Worm (Caenorhabditis elegans) whole organism, L4 larva: ENCODE results near the gene cyp-14A2.

Source experiments
- D1046.2 ChIP-seq: fragments of 200-800 bp; sonication (Bioruptor generic); IDR thresholded peaks from 2 replicates; pipeline ENCODE4 v1.3.6; 2022; ENCODE audit warnings: missing genetic modification characterization, missing compliant biosample characterization
- F26F4.8 ChIP-seq: fragments of 200-800 bp; sonication (Bioruptor generic); conservative IDR thresholded peaks from 2 replicates; pipeline ENCODE4 v1.3.6; 2022; ENCODE audit warnings: missing genetic modification characterization, missing compliant biosample characterization
- F44E2.7 ChIP-seq: fragments of 200-800 bp; sonication (Bioruptor generic); IDR thresholded peaks from 2 replicates; pipeline ENCODE4 v2.1.2; 2022; ENCODE audit warnings: missing genetic modification characterization, missing compliant biosample characterization
- F49E8.2 ChIP-seq: sonication (generic microtip); optimal IDR thresholded peaks from 2 replicates; lab custom pipeline; 2016; ENCODE audit warnings: missing compliant biosample characterization, mild to moderate bottlenecking, missing genetic modification characterization, borderline replicate concordance
- R02D3.7 ChIP-seq: fragments of 150-350 bp; sonication (generic microtip); optimal IDR thresholded peaks from 3 replicates; lab custom pipeline; 2014; ENCODE audit warnings: missing biosample characterization, missing genetic modification characterization
- T20F7.1 ChIP-seq: fragments of 200-800 bp; sonication (Bioruptor generic); optimal IDR thresholded peaks from 2 replicates; lab custom pipeline; 2018; ENCODE audit warnings: mild to moderate bottlenecking, missing genetic modification characterization, missing compliant biosample characterization
- T26A8.4 ChIP-seq: fragments of 200-800 bp; sonication (Bioruptor generic); IDR thresholded peaks from 2 replicates; pipeline ENCODE4 v1.3.6; 2022; ENCODE audit warnings: missing genetic modification characterization, missing compliant biosample characterization
- ZK546.5 ChIP-seq, 2 experiments: sonication (generic microtip); optimal IDR thresholded peaks; 2 replicates each; lab custom pipeline; 2017; ENCODE audit warnings: missing biosample characterization in 2 of 2, missing genetic modification characterization in 2 of 2
- ceh-20 ChIP-seq: fragments of 200-800 bp; sonication (Bioruptor generic); IDR thresholded peaks from 2 replicates; pipeline ENCODE4 v1.3.6; 2022; ENCODE audit warnings: missing genetic modification reagents, missing genetic modification characterization, missing compliant biosample characterization
- ceh-28 ChIP-seq: fragments of 150-350 bp; optimal IDR thresholded peaks from 2 replicates; lab custom pipeline; 2014; ENCODE audit warnings: missing biosample characterization, missing genetic modification reagents, missing genetic modification characterization
- ces-1 ChIP-seq: fragments of 150-350 bp; sonication (generic microtip); optimal IDR thresholded peaks from 4 replicates; lab custom pipeline; 2014; ENCODE audit warnings: missing biosample characterization, missing genetic modification reagents, missing genetic modification characterization
- daf-12 ChIP-seq: fragments of 150-350 bp; optimal IDR thresholded peaks from 2 replicates; lab custom pipeline; 2014; ENCODE audit warnings: missing biosample characterization, missing genetic modification reagents, missing genetic modification characterization
- daf-19 ChIP-seq: fragments of 200-800 bp; sonication (Bioruptor generic); conservative IDR thresholded peaks from 2 replicates; pipeline ENCODE4 v1.3.6; 2022; ENCODE audit warnings: missing genetic modification characterization, missing compliant biosample characterization
- dmd-8 ChIP-seq: fragments of 200-800 bp; sonication (Bioruptor generic); IDR thresholded peaks from 2 replicates; pipeline ENCODE4 v1.3.6; 2022; ENCODE audit warnings: missing genetic modification characterization, missing compliant biosample characterization
- dpl-1 ChIP-seq: fragments of 150-350 bp; optimal IDR thresholded peaks from 2 replicates; lab custom pipeline; 2014; ENCODE audit warnings: missing biosample characterization, missing genetic modification reagents, missing genetic modification characterization
- egl-27 ChIP-seq: sonication (generic microtip); optimal IDR thresholded peaks from 3 replicates; lab custom pipeline; 2017; ENCODE audit warnings: missing biosample characterization, missing genetic modification reagents, missing genetic modification characterization
- fos-1 ChIP-seq: fragments of 150-350 bp; optimal IDR thresholded peaks from 2 replicates; lab custom pipeline; 2014; ENCODE audit warnings: missing biosample characterization, missing genetic modification characterization
- gei-8 ChIP-seq: fragments of 200-800 bp; sonication (Bioruptor generic); optimal IDR thresholded peaks from 2 replicates; lab custom pipeline; 2018; ENCODE audit warnings: mild to moderate bottlenecking, missing genetic modification characterization, missing compliant biosample characterization
- hlh-11 ChIP-seq: fragments of 200-800 bp; sonication (Bioruptor generic); optimal IDR thresholded peaks from 2 replicates; lab custom pipeline; 2018; ENCODE audit warnings: mild to moderate bottlenecking, missing genetic modification characterization, missing compliant biosample characterization
- hlh-30 ChIP-seq: sonication (generic microtip); optimal IDR thresholded peaks from 2 replicates; lab custom pipeline; 2017; ENCODE audit warnings: antibody characterized with exemption, mild to moderate bottlenecking, missing genetic modification characterization, missing compliant biosample characterization; ENCODE audit not compliant: insufficient read depth
- jun-1 ChIP-seq: fragments of 150-350 bp; optimal IDR thresholded peaks from 2 replicates; lab custom pipeline; 2014; ENCODE audit warnings: missing biosample characterization, missing genetic modification reagents, missing genetic modification characterization
- lin-15B ChIP-seq: fragments of 150-350 bp; sonication (generic microtip); optimal IDR thresholded peaks from 3 replicates; lab custom pipeline; 2014; ENCODE audit warnings: missing biosample characterization, missing genetic modification characterization
- lin-38 ChIP-seq: fragments of 200-800 bp; sonication (Bioruptor generic); IDR thresholded peaks from 2 replicates; pipeline ENCODE4 v1.3.6; 2022; ENCODE audit warnings: missing genetic modification reagents, missing genetic modification characterization, missing compliant biosample characterization
- mdl-1 ChIP-seq, 2 experiments: fragments of 150-350 bp in 1 of 2; sonication (generic microtip) in 1 of 2; optimal IDR thresholded peaks; 2 replicates each; lab custom pipeline; 2014 to 2017; ENCODE audit warnings: missing biosample characterization in 2 of 2, missing genetic modification characterization in 2 of 2
- mep-1 ChIP-seq: fragments of 150-350 bp; sonication (generic microtip); optimal IDR thresholded peaks from 3 replicates; lab custom pipeline; 2014; ENCODE audit warnings: missing biosample characterization, missing genetic modification characterization
- mxl-2 ChIP-seq: fragments of 200-800 bp; sonication (Bioruptor generic); conservative IDR thresholded peaks from 2 replicates; pipeline ENCODE4 v1.3.6; 2022; ENCODE audit warnings: missing genetic modification reagents, missing genetic modification characterization, missing compliant biosample characterization
- mxl-3 ChIP-seq: fragments of 200-800 bp; sonication (Bioruptor generic); optimal IDR thresholded peaks from 2 replicates; lab custom pipeline; 2018; ENCODE audit warnings: mild to moderate bottlenecking, missing genetic modification characterization, missing compliant biosample characterization
- nhr-10 ChIP-seq: fragments of 150-350 bp; optimal IDR thresholded peaks from 2 replicates; lab custom pipeline; 2014; ENCODE audit warnings: missing biosample characterization, missing genetic modification characterization
- nhr-102 ChIP-seq: sonication (generic microtip); optimal IDR thresholded peaks from 2 replicates; lab custom pipeline; 2016; ENCODE audit warnings: mild to moderate bottlenecking, missing genetic modification characterization, moderate library complexity, missing compliant biosample characterization
- nhr-25 ChIP-seq: sonication (generic microtip); optimal IDR thresholded peaks from 2 replicates; lab custom pipeline; 2017; ENCODE audit warnings: missing genetic modification characterization, mild to moderate bottlenecking, missing compliant biosample characterization, antibody characterized with exemption, moderate library complexity, borderline replicate concordance; ENCODE audit not compliant: insufficient read depth
- nhr-28 ChIP-seq: fragments of 150-350 bp; optimal IDR thresholded peaks from 2 replicates; lab custom pipeline; 2014; ENCODE audit warnings: missing biosample characterization, missing genetic modification characterization
- nhr-6 ChIP-seq: fragments of 150-350 bp; optimal IDR thresholded peaks from 2 replicates; lab custom pipeline; 2014; ENCODE audit warnings: missing biosample characterization, missing genetic modification characterization
- nhr-76 ChIP-seq: fragments of 150-350 bp; optimal IDR thresholded peaks from 2 replicates; lab custom pipeline; 2014; ENCODE audit warnings: missing biosample characterization, missing genetic modification characterization
- nhr-77 ChIP-seq: fragments of 150-350 bp; optimal IDR thresholded peaks from 2 replicates; lab custom pipeline; 2014; ENCODE audit warnings: missing biosample characterization, missing genetic modification characterization
- pha-4 ChIP-seq, 2 experiments: fragments of 150-350 bp in 1 of 2; fragments of 200-800 bp in 1 of 2; sonication (Bioruptor generic) in 1 of 2; IDR thresholded peaks in 1 of 2; optimal IDR thresholded peaks in 1 of 2; 2 replicates each; pipeline versions ENCODE4 v1.3.6 to Lab custom; 2014 to 2022; ENCODE audit warnings: missing genetic modification characterization in 2 of 2, missing genetic modification reagents in 2 of 2, missing biosample characterization in 1 of 2, missing compliant biosample characterization in 1 of 2
- pqm-1 ChIP-seq: sonication (generic microtip); optimal IDR thresholded peaks from 2 replicates; lab custom pipeline; 2017; ENCODE audit warnings: missing biosample characterization, missing genetic modification characterization
- rbr-2 ChIP-seq: sonication (generic microtip); optimal IDR thresholded peaks from 2 replicates; lab custom pipeline; 2016; ENCODE audit warnings: missing genotype, missing genetic modification characterization, missing compliant biosample characterization
- sdz-12 ChIP-seq: fragments of 200-800 bp; sonication (Bioruptor generic); optimal IDR thresholded peaks from 2 replicates; lab custom pipeline; 2018; ENCODE audit warnings: mild to moderate bottlenecking, missing genetic modification characterization, missing compliant biosample characterization
- set-16 ChIP-seq: fragments of 200-800 bp; sonication (Bioruptor generic); IDR thresholded peaks from 2 replicates; pipeline ENCODE4 v1.3.6; 2022; ENCODE audit warnings: missing genetic modification reagents, missing genetic modification characterization, missing compliant biosample characterization
- skn-1 ChIP-seq: fragments of 150-350 bp; optimal IDR thresholded peaks from 2 replicates; lab custom pipeline; 2014; ENCODE audit warnings: missing biosample characterization, missing genetic modification characterization
- snpc-1.2 ChIP-seq: fragments of 200-800 bp; sonication (Bioruptor generic); IDR thresholded peaks from 2 replicates; pipeline ENCODE4 v1.3.6; 2022; ENCODE audit warnings: missing genetic modification reagents, missing genetic modification characterization, missing compliant biosample characterization
- tag-97 ChIP-seq: fragments of 200-800 bp; sonication (Bioruptor generic); IDR thresholded peaks from 2 replicates; pipeline ENCODE4 v1.3.6; 2022; ENCODE audit warnings: missing genetic modification characterization, missing compliant biosample characterization
- unc-39 ChIP-seq: sonication (generic microtip); optimal IDR thresholded peaks from 2 replicates; lab custom pipeline; 2017; ENCODE audit warnings: missing biosample characterization, missing genetic modification characterization
- unc-62 ChIP-seq, 3 experiments: fragments of 150-350 bp in 1 of 3; sonication (generic microtip); optimal IDR thresholded peaks in 2 of 3; peaks in 1 of 3; 1 replicate in 1 of 3; 2 replicates in 2 of 3; lab custom pipeline; 2014 to 2017; ENCODE audit warnings: missing biosample characterization in 3 of 3, missing genetic modification characterization in 3 of 3, missing genetic modification reagents in 3 of 3, missing genotype in 1 of 3
- zag-1 ChIP-seq: fragments of 150-350 bp; optimal IDR thresholded peaks from 2 replicates; lab custom pipeline; 2014; ENCODE audit warnings: missing biosample characterization, missing genetic modification characterization
- zfp-2 ChIP-seq: sonication (generic microtip); optimal IDR thresholded peaks from 2 replicates; lab custom pipeline; 2016; ENCODE audit warnings: mild to moderate bottlenecking, missing genetic modification characterization, missing compliant biosample characterization
- zip-2 ChIP-seq: fragments of 150-350 bp; optimal IDR thresholded peaks from 2 replicates; lab custom pipeline; 2014; ENCODE audit warnings: missing biosample characterization, missing genetic modification characterization
- ztf-11 ChIP-seq: fragments of 150-350 bp; optimal IDR thresholded peaks from 2 replicates; lab custom pipeline; 2014; ENCODE audit warnings: missing biosample characterization, missing genetic modification characterization

The cyp-14A2 gene

ce11 chrX:13307852-13308251, 38.4 kb upstream of the cyp-14A2 start (continued):
- TF ChIP-seq mdl-1 (tag; optimal IDR thresholded peaks at IDR 0.05; lab: Kevin White, UChicago), result peak in 1 of 2 experiments; percentile 26
- TF ChIP-seq snpc-1.2 (GFP tag; lab: Robert Waterston, UW), result peak; percentile 50; the same call in 1 of the 2 replicates
- 0 out of 2 replicates have a peak, but pooled peaks have one; percentile 11 for TF ChIP-seq T26A8.4 (GFP tag; lab: Robert Waterston, UW)

ce11 chrX:13306869-13307446, 37.5 kb upstream of the cyp-14A2 start:
- TF ChIP-seq mdl-1 (tag; optimal IDR thresholded peaks at IDR 0.05; lab: Kevin White, UChicago), result peak; percentile 42 to 64
- peak; percentile 97 for TF ChIP-seq dmd-8 (GFP tag; lab: Robert Waterston, UW)
- no peak for TF ChIP-seq tag-97 (GFP tag; lab: Robert Waterston, UW)
- TF ChIP-seq skn-1 (tag; lab: Kevin White, UChicago), result no peak
- peak; percentile 94 for TF ChIP-seq F44E2.7 (GFP tag; lab: Robert Waterston, UW)
- no peak for TF ChIP-seq T26A8.4 (GFP tag; lab: Robert Waterston, UW)
- peak; percentile 63 for TF ChIP-seq nhr-6
- peak; percentile 72 for TF ChIP-seq mxl-3 (GFP tag; lab: Kevin White, UChicago)
- no peak for TF ChIP-seq ceh-28 (tag; lab: Kevin White, UChicago)
- TF ChIP-seq nhr-10, result no peak
- no peak for TF ChIP-seq nhr-25 (tag; lab: Kevin White, UChicago)
- no peak for TF ChIP-seq ztf-11 (tag; lab: Kevin White, UChicago)
- TF ChIP-seq F49E8.2 (tag; lab: Kevin White, UChicago), result peak; percentile 87
- TF ChIP-seq zfp-2 (tag; lab: Kevin White, UChicago), result peak; percentile 69
- TF ChIP-seq lin-15B (tag; lab: Kevin White, UChicago), result no peak
- no peak for TF ChIP-seq daf-12 (tag; lab: Kevin White, UChicago)
- peak; percentile 85 for TF ChIP-seq ceh-20
- no peak for TF ChIP-seq set-16 (GFP tag; lab: Robert Waterston, UW)
- TF ChIP-seq nhr-28, result peak; percentile 57
- TF ChIP-seq unc-39 (tag; lab: Kevin White, UChicago), result no peak
- peak; percentile 80 for TF ChIP-seq F26F4.8 (GFP tag; lab: Robert Waterston, UW)
- peak; percentile 43 for TF ChIP-seq jun-1 (tag; lab: Kevin White, UChicago)
- no peak for TF ChIP-seq lin-38
- TF ChIP-seq D1046.2, result peak; percentile 91
- TF ChIP-seq zag-1 (tag; lab: Kevin White, UChicago), result no peak
- peak; percentile 62 for TF ChIP-seq zip-2 (tag; lab: Kevin White, UChicago)
- no peak for TF ChIP-seq fos-1 (tag; lab: Kevin White, UChicago)
- peak; percentile 91 for TF ChIP-seq nhr-102
- TF ChIP-seq unc-62 (GFP tag; optimal IDR thresholded peaks at IDR 0.05 in 1 of 2; lab: Kevin White, UChicago), result peak in 1 of 2 experiments; percentile 96
- TF ChIP-seq unc-62 (tag; optimal IDR thresholded peaks at IDR 0.05; lab: Kevin White, UChicago), result no peak
- peak; percentile 90 for TF ChIP-seq sdz-12 (GFP tag; lab: Kevin White, UChicago)
- TF ChIP-seq nhr-77 (tag; lab: Kevin White, UChicago), result peak; percentile 71
- no peak for TF ChIP-seq egl-27 (tag; lab: Kevin White, UChicago)
- TF ChIP-seq gei-8 (GFP tag; lab: Kevin White, UChicago), result peak; percentile 74
- peak; percentile 97 for TF ChIP-seq daf-19 (GFP tag; lab: Robert Waterston, UW)
- TF ChIP-seq ZK546.5 (tag; optimal IDR thresholded peaks at IDR 0.05; lab: Kevin White, UChicago), result no peak
- no peak for TF ChIP-seq mep-1 (tag; lab: Kevin White, UChicago)
- peak; percentile 23 for TF ChIP-seq ces-1 (GFP tag; lab: Kevin White, UChicago)
- peak; percentile 81 for TF ChIP-seq T20F7.1 (GFP tag; lab: Kevin White, UChicago)
- TF ChIP-seq R02D3.7, result no peak
- TF ChIP-seq dpl-1 (GFP tag; lab: Kevin White, UChicago), result peak; percentile 57
- TF ChIP-seq hlh-11, result no peak
- peak; percentile 79 for TF ChIP-seq mxl-2 (GFP tag; lab: Robert Waterston, UW)
- no peak; the same call in none of the 2 replicates for TF ChIP-seq pha-4 (GFP tag; IDR thresholded peaks at IDR 0.05; lab: Robert Waterston, UW)
- TF ChIP-seq pha-4 (tag; optimal IDR thresholded peaks at IDR 0.05; lab: Kevin White, UChicago), result peak; percentile 12
- peak; percentile 83 for TF ChIP-seq hlh-30 (tag; lab: Kevin White, UChicago)
- no peak for TF ChIP-seq nhr-76 (tag; lab: Kevin White, UChicago)
- TF ChIP-seq pqm-1 (tag; lab: Kevin White, UChicago), result no peak
- peak; percentile 90 for TF ChIP-seq rbr-2 (tag; lab: Kevin White, UChicago)
